Fruit fly (Drosophila melanogaster) whole organism, adult: ENCODE data around the gene CG32806.
A peak's percentile ranks its signal among the peaks of the same experiment; 100 is the strongest.

Experiments
- CG11617 ChIP-seq: fragments of 200-800 bp; sonication (Bioruptor generic); optimal IDR thresholded peaks from 2 replicates; lab custom pipeline; 2017; ENCODE audit warnings: mild to moderate bottlenecking, missing biosample characterization, missing genetic modification reagents, missing genetic modification characterization
- CG12768 ChIP-seq: fragments of 200-800 bp; sonication (Bioruptor generic); optimal IDR thresholded peaks from 2 replicates; lab custom pipeline; 2017; ENCODE audit warnings: missing biosample characterization, missing genetic modification characterization, mild to moderate bottlenecking, moderate library complexity, missing genetic modification reagents
- CG14711 ChIP-seq: fragments of 200-800 bp; sonication (Bioruptor generic); optimal IDR thresholded peaks from 2 replicates; lab custom pipeline; 2018; ENCODE audit warnings: missing biosample characterization, mild to moderate bottlenecking, missing genetic modification characterization, moderate library complexity
- CG1620 ChIP-seq: fragments of 200-800 bp; sonication (Bioruptor generic); optimal IDR thresholded peaks from 2 replicates; lab custom pipeline; 2016; ENCODE audit warnings: missing biosample characterization, missing genetic modification characterization
- CG33017 ChIP-seq: fragments of 200-800 bp; sonication (Bioruptor generic); optimal IDR thresholded peaks from 2 replicates; lab custom pipeline; 2018; ENCODE audit warnings: missing biosample characterization, mild to moderate bottlenecking, missing genetic modification characterization, moderate library complexity
- CG5204 ChIP-seq: fragments of 200-800 bp; sonication (Bioruptor generic); optimal IDR thresholded peaks from 2 replicates; lab custom pipeline; 2016; ENCODE audit warnings: missing biosample characterization, missing genetic modification characterization
- CG7045 ChIP-seq: fragments of 200-800 bp; sonication (Bioruptor generic); optimal IDR thresholded peaks from 2 replicates; lab custom pipeline; 2017; ENCODE audit warnings: missing biosample characterization, mild to moderate bottlenecking, missing genetic modification characterization
- CG7101 ChIP-seq: fragments of 200-800 bp; sonication (Bioruptor generic); optimal IDR thresholded peaks from 2 replicates; lab custom pipeline; 2018; ENCODE audit warnings: missing biosample characterization, mild to moderate bottlenecking, missing genetic modification characterization, moderate library complexity
- Clk ChIP-seq: fragments of 200-800 bp; sonication (Bioruptor generic); optimal IDR thresholded peaks from 2 replicates; lab custom pipeline; 2017; ENCODE audit warnings: missing biosample characterization, missing genetic modification characterization
- Crg-1 ChIP-seq: fragments of 200-800 bp; sonication (Bioruptor generic); optimal IDR thresholded peaks from 2 replicates; lab custom pipeline; 2016; ENCODE audit warnings: missing biosample characterization, missing genetic modification characterization
- Hr96 ChIP-seq: fragments of 200-800 bp; sonication (Bioruptor generic); optimal IDR thresholded peaks from 2 replicates; lab custom pipeline; 2016; ENCODE audit warnings: missing biosample characterization, missing genetic modification characterization
- Mnt ChIP-seq: fragments of 200-800 bp; sonication (Bioruptor generic); optimal IDR thresholded peaks from 2 replicates; lab custom pipeline; 2016; ENCODE audit warnings: missing biosample characterization, mild to moderate bottlenecking, missing genetic modification characterization
- bab1 ChIP-seq: fragments of 200-800 bp; sonication (Bioruptor generic); optimal IDR thresholded peaks from 3 replicates; lab custom pipeline; 2019; ENCODE audit warnings: missing biosample characterization, mild to moderate bottlenecking, missing genetic modification characterization, moderate library complexity
- cic ChIP-seq: fragments of 200-800 bp; sonication (Bioruptor generic); optimal IDR thresholded peaks from 2 replicates; lab custom pipeline; 2017; ENCODE audit warnings: missing biosample characterization, mild to moderate bottlenecking, missing genetic modification characterization, moderate library complexity
- cnc ChIP-seq, 2 experiments: fragments of >200 bp; optimal IDR thresholded peaks; 2 replicates each; lab custom pipeline; 2017
- kay ChIP-seq: fragments of 200-800 bp; sonication (Bioruptor generic); peaks from one replicate; lab custom pipeline; 2016; ENCODE audit warnings: missing biosample characterization, missing genetic modification characterization, borderline replicate concordance
- ovo ChIP-seq: fragments of 200-800 bp; sonication (Bioruptor generic); optimal IDR thresholded peaks from 2 replicates; lab custom pipeline; 2016; ENCODE audit warnings: missing biosample characterization, missing genetic modification characterization
- pad ChIP-seq: fragments of 200-800 bp; sonication (Bioruptor generic); optimal IDR thresholded peaks from 3 replicates; lab custom pipeline; 2017; ENCODE audit warnings: missing biosample characterization, missing genetic modification characterization, mild to moderate bottlenecking, moderate library complexity, missing genetic modification reagents
- tj ChIP-seq: fragments of 200-800 bp; sonication (Bioruptor generic); optimal IDR thresholded peaks from 3 replicates; lab custom pipeline; 2017; ENCODE audit warnings: missing biosample characterization, mild to moderate bottlenecking, missing genetic modification characterization, moderate library complexity
- toe ChIP-seq: fragments of 200-800 bp; sonication (Bioruptor generic); optimal IDR thresholded peaks from 2 replicates; lab custom pipeline; 2016; ENCODE audit warnings: missing biosample characterization, missing genetic modification characterization

The CG32806 gene

DNA sequence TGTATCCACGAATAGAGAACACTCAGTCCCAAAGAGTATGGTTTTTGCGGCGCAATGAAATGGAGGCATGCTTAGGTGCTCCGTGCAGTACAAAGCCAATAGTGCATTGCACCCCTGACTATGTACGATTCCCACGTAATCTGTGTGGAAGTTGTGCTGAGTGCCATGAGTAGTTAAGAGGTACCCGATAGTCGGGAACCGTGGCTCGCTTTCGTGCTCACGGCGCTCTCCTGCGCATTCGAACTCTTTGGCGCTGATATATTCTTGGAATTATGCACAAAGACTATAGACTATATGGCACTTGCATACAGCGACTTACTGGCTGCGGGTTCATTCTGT, 35.2 kb downstream of the CG32806 start:
- TF ChIP-seq kay (no peak), CG7101 (tag; lab: Kevin White, UChicago) (peak; percentile 8), CG11617 (GFP tag; lab: Kevin White, UChicago) (peak; percentile 8), Hr96 (peak; percentile 15), Clk (GFP tag; lab: Kevin White, UChicago) (no peak), pad (GFP tag; lab: Kevin White, UChicago) (no peak), tj (GFP tag; lab: Kevin White, UChicago) (no peak), CG12768 (GFP tag; lab: Kevin White, UChicago) (peak; percentile 41), cnc (optimal IDR thresholded peaks at IDR 0.05; lab: Kevin White, UChicago) (no peak), toe (GFP tag; lab: Kevin White, UChicago) (no peak), CG14711 (tag; lab: Kevin White, UChicago) (no peak), ovo (peak; percentile 5), Crg-1 (GFP tag; lab: Kevin White, UChicago) (peak; percentile 5), cic (GFP tag; lab: Kevin White, UChicago) (peak; percentile 19), Mnt (GFP tag; lab: Kevin White, UChicago) (no peak), CG33017 (tag; lab: Kevin White, UChicago) (no peak), CG5204 (GFP tag; lab: Kevin White, UChicago) (no peak), bab1 (GFP tag; lab: Kevin White, UChicago) (no peak), CG7045 (GFP tag; lab: Kevin White, UChicago) (no peak), CG1620 (GFP tag; lab: Kevin White, UChicago) (no peak)

DNA sequence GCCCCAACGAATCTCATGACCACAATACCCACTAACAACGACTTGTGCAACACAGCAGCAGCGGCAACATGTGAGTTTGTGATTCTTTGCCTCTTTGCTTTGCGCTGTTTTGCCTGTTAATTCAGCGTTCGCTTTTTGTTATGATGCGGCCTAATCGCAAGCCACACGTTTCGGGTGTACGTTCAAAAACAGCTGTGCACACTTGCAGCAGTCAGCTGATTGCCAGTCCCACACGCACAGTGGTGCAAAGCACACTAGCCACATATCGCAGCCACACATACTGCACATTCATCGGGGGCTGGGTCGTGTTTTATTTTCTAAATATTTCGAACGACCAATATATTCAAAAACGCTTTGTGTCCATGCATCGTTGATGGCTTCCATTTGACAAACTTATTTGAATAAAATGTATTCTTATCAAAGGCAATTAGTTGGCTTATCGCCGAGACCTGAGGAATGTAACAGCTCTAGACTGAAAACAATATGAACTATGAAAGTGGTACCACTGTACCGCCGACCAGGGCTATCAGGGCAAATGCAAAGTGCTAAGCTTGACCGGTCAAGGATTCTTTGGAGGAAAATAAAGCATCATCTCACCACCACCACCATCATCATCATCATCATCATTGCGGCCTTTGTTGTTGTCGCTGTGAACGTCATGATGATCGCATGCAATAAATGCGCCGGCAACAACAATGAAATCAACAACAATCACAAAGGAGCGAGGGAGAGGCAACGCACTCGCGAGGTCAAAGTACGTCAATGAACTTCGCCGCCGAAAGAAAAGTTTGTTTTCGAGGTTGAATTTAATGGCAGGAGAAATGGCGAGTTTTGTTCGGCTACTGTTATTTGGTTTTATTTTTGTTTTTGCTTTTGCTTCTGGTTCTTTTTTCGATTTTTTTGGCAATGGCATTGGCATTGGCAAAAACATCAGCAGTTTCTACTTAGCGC, 36.8 kb downstream of the CG32806 start:
- TF ChIP-seq CG5204 (GFP tag; lab: Kevin White, UChicago) (no peak), Crg-1 (GFP tag; lab: Kevin White, UChicago) (no peak), cic (GFP tag; lab: Kevin White, UChicago) (no peak), ovo (no peak), Hr96 (no peak), CG12768 (GFP tag; lab: Kevin White, UChicago) (no peak), bab1 (GFP tag; lab: Kevin White, UChicago) (no peak), CG14711 (tag; lab: Kevin White, UChicago) (no peak), toe (GFP tag; lab: Kevin White, UChicago) (no peak), CG11617 (GFP tag; lab: Kevin White, UChicago) (no peak), Mnt (GFP tag; lab: Kevin White, UChicago) (no peak), tj (GFP tag; lab: Kevin White, UChicago) (no peak), CG33017 (tag; lab: Kevin White, UChicago) (no peak), pad (GFP tag; lab: Kevin White, UChicago) (no peak), CG1620 (GFP tag; lab: Kevin White, UChicago) (no peak), CG7045 (GFP tag; lab: Kevin White, UChicago) (no peak), kay (no peak)

DNA sequence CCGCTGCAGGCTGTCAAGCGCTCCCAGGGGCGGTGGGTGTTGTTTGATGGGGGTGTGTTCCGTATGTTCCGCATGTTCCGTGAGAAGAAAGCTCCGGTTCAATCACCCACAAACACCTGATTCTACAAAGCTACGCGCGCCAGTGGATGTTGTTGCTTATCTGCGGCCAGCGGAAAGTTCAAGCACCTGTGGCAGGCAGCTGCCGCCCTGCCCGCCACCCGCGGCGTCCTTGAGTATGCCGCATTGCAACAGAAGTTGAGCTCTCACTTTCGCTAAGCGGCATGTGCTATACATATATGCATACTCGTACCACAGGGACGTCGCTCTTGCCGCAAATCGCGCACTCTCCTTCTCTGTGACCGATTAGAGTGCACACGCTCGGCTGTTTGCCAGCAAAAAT, 38.7 kb downstream of the CG32806 start:
- TF ChIP-seq toe (GFP tag; lab: Kevin White, UChicago) = no peak
- TF ChIP-seq Mnt (GFP tag; lab: Kevin White, UChicago) = peak; percentile 36
- no peak for TF ChIP-seq CG11617 (GFP tag; lab: Kevin White, UChicago)

DNA sequence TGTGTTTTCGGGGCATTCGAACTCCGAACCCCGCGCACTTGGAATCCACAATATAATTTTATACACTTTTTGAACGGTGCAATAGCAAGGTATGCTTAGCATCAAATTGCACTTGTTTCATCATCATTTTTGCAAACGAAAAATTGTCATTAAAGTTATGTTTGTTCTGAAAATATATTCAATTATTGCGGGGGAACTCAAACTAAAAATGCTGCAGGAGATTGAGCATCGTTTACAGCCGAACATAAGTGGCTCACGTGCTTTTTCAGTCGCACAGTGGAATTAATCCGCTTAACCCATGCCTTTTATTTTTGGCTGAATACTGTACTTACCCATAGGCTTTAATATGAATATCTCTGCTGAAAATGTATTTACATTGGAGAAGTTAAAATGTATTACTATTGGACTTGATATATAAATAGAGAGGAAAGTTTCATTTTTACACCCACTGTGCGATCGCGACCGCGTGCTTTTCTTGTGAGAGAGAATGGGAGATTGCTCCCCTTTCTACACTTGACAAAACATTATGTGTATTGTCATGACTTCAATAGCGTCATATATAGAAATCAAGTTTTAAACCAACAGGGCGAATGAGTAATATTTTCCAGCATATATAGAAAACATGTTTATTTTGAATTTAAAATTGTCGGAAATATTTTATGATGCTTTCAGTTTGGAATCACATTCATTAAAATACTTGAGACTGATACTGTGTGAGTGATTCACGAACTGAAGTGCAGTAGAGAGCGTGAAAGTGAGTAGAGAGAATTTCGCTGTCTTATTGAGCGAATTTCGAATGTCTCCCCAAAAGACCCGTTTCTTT, 41.2 kb downstream of the CG32806 start:
- peak; percentile 96 for TF ChIP-seq kay
- TF ChIP-seq CG7101 (tag; lab: Kevin White, UChicago) = peak; percentile 95
- peak; percentile 63 for TF ChIP-seq toe (GFP tag; lab: Kevin White, UChicago)
- TF ChIP-seq CG14711 (tag; lab: Kevin White, UChicago) = peak; percentile 94
- TF ChIP-seq cnc (optimal IDR thresholded peaks at IDR 0.05; lab: Kevin White, UChicago) = no peak
- TF ChIP-seq ovo = peak; percentile 90
- peak; percentile 75 for TF ChIP-seq CG7045 (GFP tag; lab: Kevin White, UChicago)
- TF ChIP-seq CG33017 (tag; lab: Kevin White, UChicago) = peak; percentile 85
- TF ChIP-seq Clk (GFP tag; lab: Kevin White, UChicago) = peak; percentile 43
- peak; percentile 89 for TF ChIP-seq pad (GFP tag; lab: Kevin White, UChicago)
- peak; percentile 88 for TF ChIP-seq CG5204 (GFP tag; lab: Kevin White, UChicago)
- peak; percentile 84 for TF ChIP-seq CG12768 (GFP tag; lab: Kevin White, UChicago)
- peak; percentile 98 for TF ChIP-seq CG11617 (GFP tag; lab: Kevin White, UChicago)
- peak; percentile 92 for TF ChIP-seq Mnt (GFP tag; lab: Kevin White, UChicago)
- peak; percentile 90 for TF ChIP-seq CG1620 (GFP tag; lab: Kevin White, UChicago)
- peak; percentile 69 for TF ChIP-seq cic (GFP tag; lab: Kevin White, UChicago)
- peak; percentile 93 for TF ChIP-seq Hr96
- peak; percentile 85 for TF ChIP-seq tj (GFP tag; lab: Kevin White, UChicago)
- TF ChIP-seq Crg-1 (GFP tag; lab: Kevin White, UChicago) = peak; percentile 86
- peak; percentile 97 for TF ChIP-seq bab1 (GFP tag; lab: Kevin White, UChicago)

DNA sequence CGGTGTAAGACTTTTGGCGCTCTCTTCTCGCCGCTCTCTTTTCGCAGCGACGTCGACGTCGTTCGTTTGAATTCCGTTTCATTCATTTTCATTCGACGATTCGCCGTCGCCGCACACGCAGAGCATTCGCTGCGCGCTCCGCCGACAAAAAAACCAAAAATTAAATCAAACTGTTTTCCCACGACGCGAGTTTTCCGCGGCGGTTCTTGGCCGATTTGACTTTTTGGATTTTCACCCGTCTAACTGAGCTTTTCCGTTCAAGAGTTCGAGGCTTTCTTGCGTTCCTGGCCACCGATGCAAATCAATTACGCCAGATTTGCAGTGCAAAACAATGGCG, 41.8 kb downstream of the CG32806 start:
- TF ChIP-seq CG1620 (GFP tag; lab: Kevin White, UChicago) = no peak
- no peak for TF ChIP-seq bab1 (GFP tag; lab: Kevin White, UChicago)
- TF ChIP-seq CG7101 (tag; lab: Kevin White, UChicago) = no peak
- TF ChIP-seq pad (GFP tag; lab: Kevin White, UChicago) = no peak
- no peak for TF ChIP-seq CG5204 (GFP tag; lab: Kevin White, UChicago)
- no peak for TF ChIP-seq CG33017 (tag; lab: Kevin White, UChicago)
- no peak for TF ChIP-seq CG7045 (GFP tag; lab: Kevin White, UChicago)
- TF ChIP-seq cnc (optimal IDR thresholded peaks at IDR 0.05; lab: Kevin White, UChicago) = no peak
- peak; percentile 79 for TF ChIP-seq CG11617 (GFP tag; lab: Kevin White, UChicago)
- TF ChIP-seq Crg-1 (GFP tag; lab: Kevin White, UChicago) = no peak
- peak; percentile 15 for TF ChIP-seq cic (GFP tag; lab: Kevin White, UChicago)
- TF ChIP-seq CG14711 (tag; lab: Kevin White, UChicago) = no peak
- no peak for TF ChIP-seq Hr96
